Worm (Caenorhabditis elegans) whole organism, early embryonic: ENCODE measurements around the gene Y38E10A.8.

Experiments used
- B0310.2 ChIP-seq: sonication (generic microtip); optimal IDR thresholded peaks from 2 replicates; lab custom pipeline; 2016; ENCODE audit warnings: mild to moderate bottlenecking, missing genetic modification characterization, missing compliant biosample characterization
- aly-1 ChIP-seq: sonication (generic microtip); optimal IDR thresholded peaks from 2 replicates; lab custom pipeline; 2016; ENCODE audit warnings: missing genetic modification characterization, missing compliant biosample characterization
- ama-1 ChIP-seq: fragments of 150-350 bp; optimal IDR thresholded peaks from 2 replicates; lab custom pipeline; 2014
- ceh-36 ChIP-seq: sonication (generic microtip); optimal IDR thresholded peaks from 2 replicates; lab custom pipeline; 2016; ENCODE audit warnings: missing genetic modification characterization, inconsistent platforms, missing compliant biosample characterization
- ets-7 ChIP-seq: sonication (generic microtip); optimal IDR thresholded peaks from 2 replicates; lab custom pipeline; 2016; ENCODE audit warnings: missing genotype, missing genetic modification characterization, missing compliant biosample characterization
- flt-1 ChIP-seq: fragments of 200-800 bp; sonication (Bioruptor generic); IDR thresholded peaks from 2 replicates; pipeline ENCODE4 v1.3.6; 2022; ENCODE audit warnings: missing genetic modification characterization, missing compliant biosample characterization
- hmbx-1 ChIP-seq: sonication (generic microtip); optimal IDR thresholded peaks from 2 replicates; lab custom pipeline; 2016; ENCODE audit warnings: mild to moderate bottlenecking, missing genetic modification characterization, missing compliant biosample characterization
- hmg-4 ChIP-seq: fragments of 200-800 bp; sonication (Bioruptor generic); optimal IDR thresholded peaks from 2 replicates; lab custom pipeline; 2018; ENCODE audit warnings: mild to moderate bottlenecking, missing genetic modification characterization, missing compliant biosample characterization
- scrt-1 ChIP-seq: fragments of 200-800 bp; sonication (Bioruptor generic); IDR thresholded peaks from 2 replicates; pipeline ENCODE4 v1.3.6; 2022; ENCODE audit warnings: missing genetic modification characterization, missing compliant biosample characterization
- sea-1 ChIP-seq: fragments of 200-800 bp; sonication (Bioruptor generic); conservative IDR thresholded peaks from 2 replicates; pipeline ENCODE4 v1.3.6; 2022; ENCODE audit warnings: missing genetic modification characterization, missing compliant biosample characterization
- tbx-37 ChIP-seq: fragments of 200-800 bp; sonication (Bioruptor generic); conservative IDR thresholded peaks from 2 replicates; pipeline ENCODE4 v1.3.6; 2022; ENCODE audit warnings: missing genetic modification reagents, missing genetic modification characterization, missing compliant biosample characterization
- tra-4 ChIP-seq: sonication (generic microtip); optimal IDR thresholded peaks from 2 replicates; lab custom pipeline; 2017; ENCODE audit warnings: missing genetic modification characterization, missing compliant biosample characterization

- no peak for TF ChIP-seq flt-1 (GFP tag; lab: Robert Waterston, UW)
- TF ChIP-seq sea-1 (GFP tag; lab: Robert Waterston, UW): no peak
- no peak for TF ChIP-seq hmg-4
- no peak for TF ChIP-seq ama-1
- no peak for TF ChIP-seq tra-4 (tag; lab: Kevin White, UChicago)
- no peak for TF ChIP-seq hmbx-1
- TF ChIP-seq tbx-37 (GFP tag; lab: Robert Waterston, UW): no peak
- TF ChIP-seq ceh-36 (tag; lab: Kevin White, UChicago): no peak
- TF ChIP-seq ets-7 (tag; lab: Kevin White, UChicago): no peak
- TF ChIP-seq scrt-1 (GFP tag; lab: Robert Waterston, UW): no peak
- no peak for TF ChIP-seq aly-1 (tag; lab: Kevin White, UChicago)
- TF ChIP-seq B0310.2 (tag; lab: Kevin White, UChicago): no peak
Observed at ce11 chrII:12629387-12629786, 22.4 kb downstream of the Y38E10A.8 start, which contains the start of gene Y38E10A.28.
